Worm (Caenorhabditis elegans): ENCODE results near the gene cids-1.

Gene cids-1

DNA sequence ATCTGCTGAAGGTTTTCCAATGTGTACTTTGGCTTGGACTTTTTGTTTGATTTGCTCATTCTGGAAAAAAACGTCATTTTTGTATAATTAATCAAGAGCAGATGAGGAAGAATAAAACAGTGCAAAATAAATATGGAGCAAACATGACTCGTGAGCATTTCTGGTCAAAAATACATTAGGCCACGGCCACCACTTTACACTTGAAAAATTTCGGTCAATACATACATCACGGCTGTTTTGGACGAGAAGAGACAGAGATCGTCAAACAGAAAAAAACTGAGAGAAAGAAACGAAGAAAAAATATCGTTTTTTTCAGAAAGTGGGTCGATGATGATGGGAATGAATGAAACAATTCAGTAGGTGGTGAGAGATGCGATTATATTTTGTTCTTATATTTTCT lies 24.1 kb downstream of the cids-1 start, which contains the start of the genes F09G8.7 and crn-7:
Gene F09G8.7, minus strand, starts transcription at position 60 of the 400 bp plus-strand sequence.
Gene crn-7, plus strand, starts transcription at position 236 of the 400 bp plus-strand sequence.
- no peak for TF ChIP-seq mep-1 (tag; optimal IDR thresholded peaks at IDR 0.05)
- no peak for TF ChIP-seq ceh-44 (GFP tag; IDR thresholded peaks at IDR 0.05)
- no peak for TF ChIP-seq hif-1 (tag; optimal IDR thresholded peaks at IDR 0.05)
- no peak for TF ChIP-seq D1046.2 (GFP tag; IDR thresholded peaks at IDR 0.05)
- no peak for TF ChIP-seq gei-8 (GFP tag; optimal IDR thresholded peaks at IDR 0.05)
- no peak for TF ChIP-seq cey-2 (tag; optimal IDR thresholded peaks at IDR 0.05; ENCODE audit: borderline replicate concordance, insufficient read depth)
- peak; percentile 28 for TF ChIP-seq dve-1 (tag; optimal IDR thresholded peaks at IDR 0.05; ENCODE audit: insufficient read depth)
- TF ChIP-seq dmd-9 (GFP tag; IDR thresholded peaks at IDR 0.05): no peak
- TF ChIP-seq ZK546.5 (tag; optimal IDR thresholded peaks at IDR 0.05): no peak
- peak; percentile 51 for TF ChIP-seq nhr-28 (tag; optimal IDR thresholded peaks at IDR 0.05)
- TF ChIP-seq R02D3.7 (tag; optimal IDR thresholded peaks at IDR 0.05): no peak
- no peak for TF ChIP-seq Y5F2A.4 (GFP tag; optimal IDR thresholded peaks at IDR 0.05)
- TF ChIP-seq dmd-8 (GFP tag; IDR thresholded peaks at IDR 0.05): no peak
- no peak for TF ChIP-seq zag-1 (tag; optimal IDR thresholded peaks at IDR 0.05)
- no peak for TF ChIP-seq F10B5.3 (tag; optimal IDR thresholded peaks at IDR 0.05)
- no peak for TF ChIP-seq F49E8.2 (tag; optimal IDR thresholded peaks at IDR 0.05; ENCODE audit: borderline replicate concordance)
- no peak for TF ChIP-seq daf-12 (tag; optimal IDR thresholded peaks at IDR 0.05)
- no peak for TF ChIP-seq T26A8.4 (GFP tag; IDR thresholded peaks at IDR 0.05)
- no peak for TF ChIP-seq unc-130 (GFP tag; optimal IDR thresholded peaks at IDR 0.05)
- TF ChIP-seq egl-43 (GFP tag; IDR thresholded peaks at IDR 0.05): no peak
- no peak for TF ChIP-seq vab-7 (GFP tag; IDR thresholded peaks at IDR 0.05)
- peak; percentile 67 for TF ChIP-seq mes-2 (tag; optimal IDR thresholded peaks at IDR 0.05; ENCODE audit: poor library complexity, severe bottlenecking)
- no peak for TF ChIP-seq Y105C5A.15 (GFP tag; IDR thresholded peaks at IDR 0.05)
- no peak for TF ChIP-seq zip-11 (GFP tag; IDR thresholded peaks at IDR 0.05)
- no peak for TF ChIP-seq nhr-42 (GFP tag; IDR thresholded peaks at IDR 0.05)
- TF ChIP-seq pha-4 (GFP tag; IDR thresholded peaks at IDR 0.05): no peak
- TF ChIP-seq pha-4 (tag; optimal IDR thresholded peaks at IDR 0.05): peak; percentile 45
- no peak for TF ChIP-seq egl-27 (tag; optimal IDR thresholded peaks at IDR 0.05)
- TF ChIP-seq ceh-82 (tag; optimal IDR thresholded peaks at IDR 0.05): no peak
- no peak for TF ChIP-seq sdz-12 (GFP tag; optimal IDR thresholded peaks at IDR 0.05)
- TF ChIP-seq snpc-1.2 (GFP tag; IDR thresholded peaks at IDR 0.05): no peak
- TF ChIP-seq rbr-2 (tag; optimal IDR thresholded peaks at IDR 0.05): no peak
- TF ChIP-seq mdl-1 (tag; optimal IDR thresholded peaks at IDR 0.05): no peak
- no peak for TF ChIP-seq spr-3 (GFP tag; optimal IDR thresholded peaks at IDR 0.05)
- TF ChIP-seq nhr-11 (tag; optimal IDR thresholded peaks at IDR 0.05): no peak
- no peak for TF ChIP-seq daf-8 (GFP tag; IDR thresholded peaks at IDR 0.05)
- no peak for TF ChIP-seq nhr-76 (tag; optimal IDR thresholded peaks at IDR 0.05)
- no peak for TF ChIP-seq zfp-3 (GFP tag; conservative IDR thresholded peaks at IDR 0.05)
- no peak for TF ChIP-seq mdt-29 (GFP tag; IDR thresholded peaks at IDR 0.05)
- TF ChIP-seq T20F7.1 (GFP tag; optimal IDR thresholded peaks at IDR 0.05): no peak
- TF ChIP-seq F26F4.8 (GFP tag; conservative IDR thresholded peaks at IDR 0.05): no peak
- TF ChIP-seq ZK337.2 (GFP tag; IDR thresholded peaks at IDR 0.05): no peak
- no peak for TF ChIP-seq aly-2 (tag; optimal IDR thresholded peaks at IDR 0.05)
- no peak for TF ChIP-seq pqm-1 (tag; optimal IDR thresholded peaks at IDR 0.05)
- TF ChIP-seq unc-39 (tag; optimal IDR thresholded peaks at IDR 0.05): no peak
- TF ChIP-seq lir-3 (tag; optimal IDR thresholded peaks at IDR 0.05): no peak
- TF ChIP-seq lin-39 (tag; optimal IDR thresholded peaks at IDR 0.05): no peak
- no peak for TF ChIP-seq set-16 (GFP tag; IDR thresholded peaks at IDR 0.05)
- no peak for TF ChIP-seq F44E2.7 (GFP tag; IDR thresholded peaks at IDR 0.05)
- TF ChIP-seq daf-19 (GFP tag; conservative IDR thresholded peaks at IDR 0.05): no peak
- no peak for TF ChIP-seq saeg-2 (GFP tag; IDR thresholded peaks at IDR 0.05)
- peak; percentile 38 for TF ChIP-seq hlh-11 (tag; optimal IDR thresholded peaks at IDR 0.05)
- TF ChIP-seq ztf-7 (tag; optimal IDR thresholded peaks at IDR 0.05): no peak
